Fruit fly (Drosophila melanogaster): ENCODE results near the gene hec.

The hec gene

dm6 chrX:12947670-12948069, 9.6 kb downstream of the hec start (continued):
- no peak for TF ChIP-seq CG12236 (GFP tag; optimal IDR thresholded peaks at IDR 0.05)
- TF ChIP-seq CG17328 (GFP tag; IDR thresholded peaks at IDR 0.05), result peak; percentile 50
- no peak for TF ChIP-seq CG18764 (GFP tag; optimal IDR thresholded peaks at IDR 0.05)
- TF ChIP-seq odd (GFP tag; optimal IDR thresholded peaks at IDR 0.05), result peak; percentile 17
- TF ChIP-seq sens (GFP tag), result peak; percentile 50
- TF ChIP-seq CG30403 (GFP tag; optimal IDR thresholded peaks at IDR 0.05), result no peak
- TF ChIP-seq Bgb (GFP tag; IDR thresholded peaks at IDR 0.05; ENCODE audit: partially characterized antibody), result no peak
- TF ChIP-seq ken (GFP tag; IDR thresholded peaks at IDR 0.05), result no peak
- TF ChIP-seq CG1233 (GFP tag; optimal IDR thresholded peaks at IDR 0.05), result peak; percentile 67
- TF ChIP-seq CG8290 (GFP tag; optimal IDR thresholded peaks at IDR 0.05), result no peak
- peak in 1 of 2 experiments; percentile 60 for TF ChIP-seq CG8290 (tag; optimal IDR thresholded peaks at IDR 0.05)
- no peak for TF ChIP-seq CG11093 (GFP tag; IDR thresholded peaks at IDR 0.05)
- TF ChIP-seq CG1603 (tag; optimal IDR thresholded peaks at IDR 0.05), result peak; percentile 24
- TF ChIP-seq CG18619 (GFP tag; optimal IDR thresholded peaks at IDR 0.05), result peak; percentile 30
- TF ChIP-seq Tbp (GFP tag; optimal IDR thresholded peaks at IDR 0.05), result no peak
- peak; percentile 33 for TF ChIP-seq CG18599 (GFP tag; optimal IDR thresholded peaks at IDR 0.05)
- no peak for TF ChIP-seq CG7786 (GFP tag; optimal IDR thresholded peaks at IDR 0.05)
- peak; percentile 5 for TF ChIP-seq CG9437 (GFP tag; optimal IDR thresholded peaks at IDR 0.05)
- no peak for TF ChIP-seq Dek (tag; optimal IDR thresholded peaks at IDR 0.05)
- peak; percentile 51 for TF ChIP-seq caup (GFP tag; optimal IDR thresholded peaks at IDR 0.05; ENCODE audit: severe bottlenecking)
- TF ChIP-seq CG6813 (GFP tag; optimal IDR thresholded peaks at IDR 0.05), result peak; percentile 53
- no peak for TF ChIP-seq Dp (GFP tag; optimal IDR thresholded peaks at IDR 0.05)
- TF ChIP-seq CG31365 (tag; optimal IDR thresholded peaks at IDR 0.05), result peak; percentile 91
- TF ChIP-seq sug (tag; optimal IDR thresholded peaks at IDR 0.05), result no peak
- TF ChIP-seq CG5245 (GFP tag; optimal IDR thresholded peaks at IDR 0.05), result no peak
- TF ChIP-seq CG10543 (GFP tag; optimal IDR thresholded peaks at IDR 0.05), result peak; percentile 19
- TF ChIP-seq CG32532 (GFP tag; IDR thresholded peaks at IDR 0.05), result no peak
- TF ChIP-seq D19B (GFP tag; optimal IDR thresholded peaks at IDR 0.05), result no peak
- no peak for TF ChIP-seq CG3726 (GFP tag; IDR thresholded peaks at IDR 0.05)
- TF ChIP-seq CG13624 (GFP tag; optimal IDR thresholded peaks at IDR 0.05), result no peak
- TF ChIP-seq lilli (GFP tag; optimal IDR thresholded peaks at IDR 0.05), result no peak
- peak; percentile 18; the same call in 1 of the 2 replicates for TF ChIP-seq CG31441 (GFP tag; IDR thresholded peaks at IDR 0.05)
- TF ChIP-seq lab (GFP tag; optimal IDR thresholded peaks at IDR 0.05), result peak; percentile 58
- TF ChIP-seq CG10321 (GFP tag; IDR thresholded peaks at IDR 0.05), result no peak
- peak; percentile 43 for TF ChIP-seq CG4707 (GFP tag; optimal IDR thresholded peaks at IDR 0.05)
- peak; percentile 31 for TF ChIP-seq CG14710 (tag; optimal IDR thresholded peaks at IDR 0.05)
- peak; percentile 62 for TF ChIP-seq stwl (tag; optimal IDR thresholded peaks at IDR 0.05)
- no peak for TF ChIP-seq vvl (GFP tag; IDR thresholded peaks at IDR 0.05)
- peak; percentile 28 for TF ChIP-seq CG17359 (tag; optimal IDR thresholded peaks at IDR 0.05)
- no peak for TF ChIP-seq dmrt11E (tag; optimal IDR thresholded peaks at IDR 0.05)
- no peak for TF ChIP-seq scrt (GFP tag; optimal IDR thresholded peaks at IDR 0.05)
- TF ChIP-seq ash1 (GFP tag; optimal IDR thresholded peaks at IDR 0.05), result no peak
- peak; percentile 22 for TF ChIP-seq CG10209 (GFP tag; optimal IDR thresholded peaks at IDR 0.05)
- TF ChIP-seq nerfin-1 (tag; optimal IDR thresholded peaks at IDR 0.05), result peak; percentile 24
- no peak for TF ChIP-seq Oaz (GFP tag; IDR thresholded peaks at IDR 0.05)
- TF ChIP-seq ftz-f1 (GFP tag; optimal IDR thresholded peaks at IDR 0.05), result no peak
- TF ChIP-seq Mes4 (GFP tag; optimal IDR thresholded peaks at IDR 0.05), result peak; percentile 5
- TF ChIP-seq gt (GFP tag; IDR thresholded peaks at IDR 0.05), result no peak
- TF ChIP-seq otp (GFP tag; IDR thresholded peaks at IDR 0.05), result no peak
- TF ChIP-seq CG1529 (GFP tag; optimal IDR thresholded peaks at IDR 0.05), result peak; percentile 9
- no peak for TF ChIP-seq unpg (GFP tag; optimal IDR thresholded peaks at IDR 0.05)
- TF ChIP-seq CHES-1-like (GFP tag; optimal IDR thresholded peaks at IDR 0.05), result no peak

Measured in whole organism, embryonic.